Worm (Caenorhabditis elegans): Measurements from ENCODE around the gene srg-46.

DNA sequence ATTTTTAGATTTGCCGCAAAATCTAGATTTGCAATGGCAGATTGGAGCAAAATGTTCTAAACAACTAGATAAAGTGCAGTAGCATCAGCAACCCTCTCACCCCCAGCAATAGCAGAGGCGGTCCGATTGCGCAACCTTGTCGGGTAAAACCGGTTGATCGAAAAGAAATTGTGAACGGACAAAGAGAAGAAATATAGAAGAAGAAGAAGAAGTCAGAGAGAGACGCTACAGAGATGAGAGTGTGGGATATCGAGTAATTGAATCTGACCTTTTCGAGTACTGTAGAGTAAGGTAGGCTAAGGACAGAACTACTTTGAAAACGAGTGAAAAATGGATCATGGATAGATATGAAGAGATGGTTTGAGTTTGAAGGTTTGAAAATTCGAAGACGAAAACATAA lies 12.3 kb downstream of the srg-46 start:
- TF ChIP-seq ama-1 (optimal IDR thresholded peaks at IDR 0.05): no peak
- TF ChIP-seq Y55F3AM.14 (GFP tag; optimal IDR thresholded peaks at IDR 0.05): no peak
- peak in 1 of 2 experiments; percentile 15 for TF ChIP-seq lsy-2 (tag; optimal IDR thresholded peaks at IDR 0.05)
- no peak for TF ChIP-seq zag-1 (tag; optimal IDR thresholded peaks at IDR 0.05)
- TF ChIP-seq unc-39 (tag; optimal IDR thresholded peaks at IDR 0.05): no peak
- TF ChIP-seq unc-62 (GFP tag; optimal IDR thresholded peaks at IDR 0.05): no peak
- no peak for TF ChIP-seq nhr-12 (tag; optimal IDR thresholded peaks at IDR 0.05)
- peak; percentile 17 for TF ChIP-seq sma-3 (GFP tag; optimal IDR thresholded peaks at IDR 0.05)
- no peak for TF ChIP-seq snpc-4 (tag; optimal IDR thresholded peaks at IDR 0.05)
- TF ChIP-seq nhr-23 (tag; optimal IDR thresholded peaks at IDR 0.05): no peak
